Worm (Caenorhabditis elegans) whole organism, L3 larva: ENCODE data around the gene F17C11.11.

ENCODE experiments used
- mdl-1 ChIP-seq: fragments of 150-350 bp; optimal IDR thresholded peaks from 2 replicates; lab custom pipeline; 2014; ENCODE audit warnings: missing biosample characterization, missing genetic modification characterization
- nhr-12 ChIP-seq: fragments of 150-350 bp; optimal IDR thresholded peaks from 2 replicates; lab custom pipeline; 2014; ENCODE audit warnings: missing biosample characterization, missing genetic modification characterization

ce11 chrV:10939990-10940570 is 1.5 kb upstream of the F17C11.11 start:
- TF ChIP-seq nhr-12 (tag; lab: Kevin White, UChicago) (no peak), mdl-1 (tag; lab: Kevin White, UChicago) (no peak)
